Worm (Caenorhabditis elegans) whole organism, young adult: ENCODE data around the gene pqn-37.

Experiments
- B0035.1 ChIP-seq: sonication (generic microtip); optimal IDR thresholded peaks from 2 replicates; lab custom pipeline; 2016; ENCODE audit warnings: missing genetic modification characterization, mild to moderate bottlenecking, missing compliant biosample characterization, missing genotype, missing genetic modification reagents
- B0261.1 ChIP-seq: sonication (generic microtip); optimal IDR thresholded peaks from 2 replicates; lab custom pipeline; 2016; ENCODE audit warnings: mild to moderate bottlenecking, missing genetic modification characterization, moderate library complexity, missing compliant biosample characterization
- D2030.7 ChIP-seq: fragments of 200-800 bp; sonication (Bioruptor generic); IDR thresholded peaks from 2 replicates; pipeline ENCODE4 v1.3.6; 2022; ENCODE audit warnings: missing genetic modification reagents, missing genetic modification characterization, missing compliant biosample characterization
- F33H1.4 ChIP-seq: fragments of 200-800 bp; sonication (Bioruptor generic); IDR thresholded peaks from 2 replicates; pipeline ENCODE4 v1.3.6; 2022; ENCODE audit warnings: missing genetic modification reagents, missing genetic modification characterization, missing compliant biosample characterization
- F37B4.10 ChIP-seq: fragments of 200-800 bp; sonication (Bioruptor generic); IDR thresholded peaks from 2 replicates; pipeline ENCODE4 v1.3.6; 2022; ENCODE audit warnings: missing genetic modification characterization, missing compliant biosample characterization
- F49E8.2 ChIP-seq: sonication (generic microtip); optimal IDR thresholded peaks from 3 replicates; lab custom pipeline; 2017; ENCODE audit warnings: missing genetic modification characterization, mild to moderate bottlenecking, missing compliant biosample characterization, antibody characterized with exemption, moderate library complexity; ENCODE audit not compliant: insufficient read depth
- F57C9.4 ChIP-seq: sonication (generic microtip); optimal IDR thresholded peaks from 2 replicates; lab custom pipeline; 2017; ENCODE audit warnings: mild to moderate bottlenecking, missing genetic modification characterization, missing compliant biosample characterization
- T07F8.4 ChIP-seq: sonication (generic microtip); optimal IDR thresholded peaks from 2 replicates; lab custom pipeline; 2016; ENCODE audit warnings: mild to moderate bottlenecking, missing genetic modification characterization, moderate library complexity, missing compliant biosample characterization
- Y53F4B.3 ChIP-seq: fragments of 200-800 bp; sonication (Bioruptor generic); IDR thresholded peaks from 2 replicates; pipeline ENCODE4 v1.3.6; 2022; ENCODE audit warnings: missing genetic modification reagents, missing genetic modification characterization, missing compliant biosample characterization
- Y53G8AR.9 ChIP-seq: fragments of 200-800 bp; sonication (Bioruptor generic); conservative IDR thresholded peaks from 2 replicates; pipeline ENCODE4 v1.3.6; 2022; ENCODE audit warnings: missing genetic modification reagents, missing genetic modification characterization, missing compliant biosample characterization
- Y56A3A.18 ChIP-seq: fragments of 200-800 bp; sonication (Bioruptor generic); IDR thresholded peaks from 2 replicates; pipeline ENCODE4 v1.3.6; 2022; ENCODE audit warnings: missing genetic modification reagents, missing genetic modification characterization, missing compliant biosample characterization
- Y67H2A.10 ChIP-seq: fragments of 200-800 bp; sonication (Bioruptor generic); conservative IDR thresholded peaks from 2 replicates; pipeline ENCODE4 v1.3.6; 2022; ENCODE audit warnings: missing genetic modification reagents, missing genetic modification characterization, missing compliant biosample characterization
- athp-1 ChIP-seq: sonication (generic microtip); optimal IDR thresholded peaks from 2 replicates; lab custom pipeline; 2017; ENCODE audit warnings: mild to moderate bottlenecking, missing genetic modification characterization, missing compliant biosample characterization
- bed-2 ChIP-seq: fragments of 200-800 bp; sonication (Bioruptor generic); IDR thresholded peaks from 2 replicates; pipeline ENCODE4 v1.3.6; 2022; ENCODE audit warnings: missing genetic modification reagents, missing genetic modification characterization, missing compliant biosample characterization
- cebp-2 ChIP-seq: fragments of 200-800 bp; sonication (Bioruptor generic); IDR thresholded peaks from 2 replicates; pipeline ENCODE4 v1.3.6; 2022; ENCODE audit warnings: missing genetic modification characterization, missing compliant biosample characterization
- ceh-58 ChIP-seq: fragments of 200-800 bp; sonication (Bioruptor generic); IDR thresholded peaks from 2 replicates; pipeline ENCODE4 v1.3.6; 2022; ENCODE audit warnings: missing genetic modification characterization, missing compliant biosample characterization
- efl-1 ChIP-seq: fragments of 150-350 bp; optimal IDR thresholded peaks from 2 replicates; lab custom pipeline; 2014; ENCODE audit warnings: missing biosample characterization, missing genetic modification reagents, missing genetic modification characterization
- egrh-3 ChIP-seq: fragments of 200-800 bp; sonication (Bioruptor generic); IDR thresholded peaks from 2 replicates; pipeline ENCODE4 v1.3.6; 2022; ENCODE audit warnings: missing genetic modification reagents, missing genetic modification characterization, missing compliant biosample characterization
- ets-4 ChIP-seq: fragments of 200-800 bp; sonication (Bioruptor generic); optimal IDR thresholded peaks from 2 replicates; lab custom pipeline; 2018; ENCODE audit warnings: mild to moderate bottlenecking, missing genetic modification characterization, missing compliant biosample characterization
- hmg-1.2 ChIP-seq: fragments of 200-800 bp; sonication (Bioruptor generic); IDR thresholded peaks from 2 replicates; pipeline ENCODE4 v1.3.6; 2022; ENCODE audit warnings: missing genetic modification reagents, missing genetic modification characterization, missing compliant biosample characterization
- let-607 ChIP-seq, 2 experiments: fragments of 200-800 bp in 1 of 2; sonication (Bioruptor generic) in 1 of 2; sonication (generic microtip) in 1 of 2; optimal IDR thresholded peaks; 2 replicates each; lab custom pipeline; 2016 to 2018; ENCODE audit warnings: mild to moderate bottlenecking in 2 of 2, missing compliant biosample characterization in 2 of 2, missing genetic modification characterization in 2 of 2, moderate library complexity in 2 of 2, missing genotype in 1 of 2
- lin-35 ChIP-seq, 3 experiments: fragments of 150-350 bp in 2 of 3; sonication (generic microtip) in 1 of 3; optimal IDR thresholded peaks; 2 replicates each; lab custom pipeline; 2014 to 2018; ENCODE audit warnings: missing biosample characterization in 3 of 3, missing genetic modification characterization in 3 of 3, missing genetic modification reagents in 3 of 3
- lin-54 ChIP-seq: fragments of 200-800 bp; sonication (Bioruptor generic); optimal IDR thresholded peaks from 2 replicates; lab custom pipeline; 2018; ENCODE audit warnings: mild to moderate bottlenecking, missing genetic modification characterization, missing compliant biosample characterization
- lsy-27 ChIP-seq: sonication (generic microtip); optimal IDR thresholded peaks from 2 replicates; lab custom pipeline; 2017; ENCODE audit warnings: missing genetic modification characterization, mild to moderate bottlenecking, missing compliant biosample characterization, antibody characterized with exemption, missing genotype, borderline replicate concordance; ENCODE audit not compliant: insufficient read depth
- madf-10 ChIP-seq: sonication (generic microtip); optimal IDR thresholded peaks from 2 replicates; lab custom pipeline; 2016; ENCODE audit warnings: mild to moderate bottlenecking, missing genetic modification characterization, missing compliant biosample characterization
- madf-3 ChIP-seq: fragments of 200-800 bp; sonication (Bioruptor generic); IDR thresholded peaks from 2 replicates; pipeline ENCODE4 v1.3.6; 2022; ENCODE audit warnings: missing genetic modification reagents, missing genetic modification characterization, missing compliant biosample characterization
- madf-6 ChIP-seq: fragments of 200-800 bp; sonication (Bioruptor generic); IDR thresholded peaks from 2 replicates; pipeline ENCODE4 v1.3.6; 2022; ENCODE audit warnings: missing genetic modification reagents, missing genetic modification characterization, missing compliant biosample characterization
- nfya-1 ChIP-seq: sonication (generic microtip); optimal IDR thresholded peaks from 2 replicates; lab custom pipeline; 2017; ENCODE audit warnings: antibody characterized with exemption, missing compliant biosample characterization, missing genetic modification characterization, borderline replicate concordance; ENCODE audit not compliant: insufficient read depth
- nhr-120 ChIP-seq: fragments of 200-800 bp; sonication (Bioruptor generic); IDR thresholded peaks from 2 replicates; pipeline ENCODE4 v1.3.6; 2022; ENCODE audit warnings: missing genetic modification characterization, missing compliant biosample characterization
- nhr-179 ChIP-seq: sonication (generic microtip); optimal IDR thresholded peaks from 2 replicates; lab custom pipeline; 2016; ENCODE audit warnings: mild to moderate bottlenecking, missing genetic modification characterization, missing compliant biosample characterization
- nhr-80 ChIP-seq: sonication (generic microtip); optimal IDR thresholded peaks from 2 replicates; lab custom pipeline; 2016; ENCODE audit warnings: missing genetic modification characterization, missing compliant biosample characterization
- pha-4 ChIP-seq: fragments of 150-350 bp; sonication (generic microtip); optimal IDR thresholded peaks from 2 replicates; lab custom pipeline; 2014; ENCODE audit warnings: missing biosample characterization, missing genetic modification reagents, missing genetic modification characterization
- sea-2 ChIP-seq: fragments of 200-800 bp; sonication (Bioruptor generic); IDR thresholded peaks from 2 replicates; pipeline ENCODE4 v1.3.6; 2022; ENCODE audit warnings: missing genetic modification characterization, missing compliant biosample characterization
- snpc-1.1 ChIP-seq: sonication (generic microtip); optimal IDR thresholded peaks from 2 replicates; lab custom pipeline; 2017; ENCODE audit warnings: missing genetic modification characterization, mild to moderate bottlenecking, missing compliant biosample characterization, antibody characterized with exemption, moderate library complexity, missing genotype, missing genetic modification reagents; ENCODE audit not compliant: insufficient read depth
- sptf-2 ChIP-seq: fragments of 200-800 bp; sonication (Bioruptor generic); optimal IDR thresholded peaks from 2 replicates; lab custom pipeline; 2018; ENCODE audit warnings: mild to moderate bottlenecking, missing genetic modification characterization, missing compliant biosample characterization
- unc-130 ChIP-seq: sonication (generic microtip); optimal IDR thresholded peaks from 2 replicates; lab custom pipeline; 2016; ENCODE audit warnings: missing genetic modification reagents, missing genetic modification characterization, missing compliant biosample characterization
- xnd-1 ChIP-seq: sonication (generic microtip); optimal IDR thresholded peaks from 2 replicates; lab custom pipeline; 2016; ENCODE audit warnings: missing genotype, missing genetic modification reagents, missing genetic modification characterization, missing compliant biosample characterization
- zfh-2 ChIP-seq: fragments of 200-800 bp; sonication (Bioruptor generic); conservative IDR thresholded peaks from 2 replicates; pipeline ENCODE4 v1.3.6; 2022; ENCODE audit warnings: missing genetic modification reagents, missing genetic modification characterization, missing compliant biosample characterization
- zim-3 ChIP-seq: sonication (generic microtip); optimal IDR thresholded peaks from 2 replicates; lab custom pipeline; 2017; ENCODE audit warnings: mild to moderate bottlenecking, missing genetic modification characterization, moderate library complexity, missing compliant biosample characterization
- ztf-3 ChIP-seq: fragments of 200-800 bp; sonication (Bioruptor generic); optimal IDR thresholded peaks from 2 replicates; lab custom pipeline; 2018; ENCODE audit warnings: mild to moderate bottlenecking, missing genetic modification characterization, missing compliant biosample characterization

Gene pqn-37

DNA sequence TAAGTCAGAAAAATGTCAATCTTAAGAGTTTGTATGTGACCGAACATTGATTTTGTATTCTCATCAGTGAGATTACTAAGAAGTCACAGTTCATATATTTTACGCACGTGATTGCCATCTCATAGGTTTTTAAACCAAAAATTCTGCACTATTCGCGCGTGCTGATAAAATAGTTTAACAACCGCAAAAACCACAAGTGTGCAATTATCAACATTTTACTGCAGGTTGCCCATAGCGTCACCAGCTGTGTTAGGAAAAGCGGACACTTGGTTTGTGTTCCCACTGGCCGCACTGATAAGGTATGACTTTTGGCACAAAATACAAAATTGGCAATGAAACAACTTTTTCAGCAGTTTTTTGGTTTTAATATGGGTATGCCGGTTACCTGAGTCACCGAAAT is 39.8 kb upstream of the pqn-37 start (continued):
- TF ChIP-seq athp-1 (tag; lab: Kevin White, UChicago), result no peak
- no peak for TF ChIP-seq nhr-179 (tag; lab: Kevin White, UChicago)
- peak; percentile 33 for TF ChIP-seq madf-10
- TF ChIP-seq sptf-2 (GFP tag; lab: Kevin White, UChicago), result no peak
- peak; percentile 37 for TF ChIP-seq pha-4 (tag; lab: Kevin White, UChicago)
- TF ChIP-seq let-607 (tag; optimal IDR thresholded peaks at IDR 0.05; lab: Kevin White, UChicago), result peak; percentile 36 to 39
- no peak for TF ChIP-seq xnd-1 (tag; lab: Kevin White, UChicago)
- TF ChIP-seq Y53G8AR.9 (GFP tag; lab: Robert Waterston, UW), result no peak
- TF ChIP-seq cebp-2 (GFP tag; lab: Robert Waterston, UW), result no peak
- TF ChIP-seq zim-3 (tag; lab: Kevin White, UChicago), result no peak
- TF ChIP-seq sea-2, result no peak
- TF ChIP-seq bed-2 (GFP tag; lab: Robert Waterston, UW), result no peak
- TF ChIP-seq zfh-2 (GFP tag; lab: Robert Waterston, UW), result no peak
- no peak for TF ChIP-seq Y53F4B.3 (GFP tag; lab: Robert Waterston, UW)
- no peak for TF ChIP-seq ztf-3 (GFP tag; lab: Kevin White, UChicago)
- TF ChIP-seq T07F8.4 (tag; lab: Kevin White, UChicago), result no peak
- no peak for TF ChIP-seq nhr-120 (GFP tag; lab: Robert Waterston, UW)
- no peak for TF ChIP-seq madf-6
- TF ChIP-seq nfya-1 (tag; lab: Kevin White, UChicago), result no peak
- TF ChIP-seq F33H1.4 (GFP tag; lab: Robert Waterston, UW), result no peak
- peak; percentile 66 for TF ChIP-seq ets-4 (GFP tag; lab: Kevin White, UChicago)
- TF ChIP-seq, all 124 proteins: peak for 15

DNA sequence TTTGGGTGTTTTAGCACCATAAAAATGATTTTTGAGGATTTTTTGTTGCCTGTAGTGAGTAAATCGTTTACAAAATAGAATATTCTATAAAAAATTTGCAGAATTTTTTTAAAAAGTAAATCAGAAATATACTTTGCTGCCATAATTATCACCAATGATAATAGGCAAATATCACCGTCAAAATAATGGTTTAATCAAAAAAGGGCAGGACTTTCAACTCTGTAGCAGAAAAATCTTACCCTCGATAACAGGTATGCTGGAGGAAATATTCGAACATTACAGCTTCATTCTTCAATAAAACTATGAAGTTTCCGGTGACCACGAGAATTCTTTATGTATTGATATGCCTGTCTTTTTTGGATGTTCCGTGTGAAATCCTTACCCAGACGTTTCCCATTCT is 38.9 kb upstream of the pqn-37 start, which contains the start of gene K09C4.4:
K09C4.4 (plus strand) TSS at position 301 of the 400 bp plus-strand sequence.
- no peak for TF ChIP-seq lsy-27 (tag; lab: Kevin White, UChicago)
- TF ChIP-seq madf-3 (GFP tag; lab: Robert Waterston, UW), result no peak
- no peak for TF ChIP-seq F49E8.2 (tag; lab: Kevin White, UChicago)
- no peak for TF ChIP-seq egrh-3 (GFP tag; lab: Robert Waterston, UW)
- no peak for TF ChIP-seq D2030.7 (GFP tag; lab: Robert Waterston, UW)
- no peak for TF ChIP-seq unc-130 (GFP tag; lab: Kevin White, UChicago)
- TF ChIP-seq F57C9.4 (tag; lab: Kevin White, UChicago), result no peak
- no peak for TF ChIP-seq Y67H2A.10 (GFP tag; lab: Robert Waterston, UW)
- TF ChIP-seq snpc-1.1 (tag; lab: Kevin White, UChicago), result no peak
- TF ChIP-seq ets-4 (GFP tag; lab: Kevin White, UChicago), result no peak
- TF ChIP-seq Y56A3A.18 (GFP tag; lab: Robert Waterston, UW), result no peak
- no peak for TF ChIP-seq lin-54 (GFP tag; lab: Kevin White, UChicago)
- TF ChIP-seq B0035.1 (tag; lab: Kevin White, UChicago), result no peak
- TF ChIP-seq F37B4.10, result no peak

DNA sequence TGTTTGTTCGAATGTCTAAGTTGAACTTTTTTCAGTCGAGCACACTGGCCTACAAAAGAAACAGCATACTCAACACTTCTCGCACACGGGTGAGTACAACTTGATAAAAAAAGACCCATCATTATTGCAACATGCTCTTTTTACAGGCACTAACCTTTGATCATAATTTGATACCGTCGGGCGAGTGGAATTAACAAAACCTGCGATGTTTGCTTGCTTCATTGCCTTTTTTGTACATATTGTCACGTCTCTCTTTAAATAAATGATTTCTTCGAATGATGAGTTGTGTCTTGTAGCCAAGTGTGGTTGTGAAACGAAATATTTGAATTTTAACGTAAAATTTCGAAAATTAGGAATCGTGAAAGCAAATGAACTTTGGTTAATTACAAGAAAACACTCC is 35.1 kb upstream of the pqn-37 start:
- no peak for TF ChIP-seq B0261.1 (tag; lab: Kevin White, UChicago)
- TF ChIP-seq efl-1 (GFP tag; lab: Kevin White, UChicago), result no peak
- peak; percentile 72 for TF ChIP-seq nhr-80 (tag; lab: Kevin White, UChicago)
- no peak for TF ChIP-seq hmg-1.2
- TF ChIP-seq ceh-58 (GFP tag; lab: Robert Waterston, UW), result no peak
- no peak for TF ChIP-seq lin-35 (GFP tag; optimal IDR thresholded peaks at IDR 0.05; lab: Kevin White, UChicago)
- TF ChIP-seq madf-6, result no peak
